Worm (Caenorhabditis elegans) whole organism, young adult: Measurements from ENCODE around the gene K08E4.7.

Experiments
- F39B2.1 ChIP-seq: fragments of 200-800 bp; sonication (Bioruptor generic); IDR thresholded peaks from 2 replicates; pipeline ENCODE4 v1.3.6; 2022; ENCODE audit warnings: missing genetic modification reagents, missing genetic modification characterization, missing compliant biosample characterization
- hlh-12 ChIP-seq: sonication (generic microtip); optimal IDR thresholded peaks from 2 replicates; lab custom pipeline; 2016; ENCODE audit warnings: missing genetic modification characterization, missing compliant biosample characterization
- hsf-1 ChIP-seq: fragments of 200-800 bp; sonication (Bioruptor generic); IDR thresholded peaks from 2 replicates; pipeline ENCODE4 v1.3.6; 2022; ENCODE audit warnings: missing genetic modification reagents, missing genetic modification characterization, missing compliant biosample characterization
- lin-35 ChIP-seq, 3 experiments: fragments of 150-350 bp in 2 of 3; sonication (generic microtip) in 1 of 3; optimal IDR thresholded peaks; 2 replicates each; lab custom pipeline; 2014 to 2018; ENCODE audit warnings: missing biosample characterization in 3 of 3, missing genetic modification characterization in 3 of 3, missing genetic modification reagents in 3 of 3
- pha-4 ChIP-seq: fragments of 150-350 bp; sonication (generic microtip); optimal IDR thresholded peaks from 2 replicates; lab custom pipeline; 2014; ENCODE audit warnings: missing biosample characterization, missing genetic modification reagents, missing genetic modification characterization
- sptf-2 ChIP-seq: fragments of 200-800 bp; sonication (Bioruptor generic); optimal IDR thresholded peaks from 2 replicates; lab custom pipeline; 2018; ENCODE audit warnings: mild to moderate bottlenecking, missing genetic modification characterization, missing compliant biosample characterization
- unc-130 ChIP-seq: sonication (generic microtip); optimal IDR thresholded peaks from 2 replicates; lab custom pipeline; 2016; ENCODE audit warnings: missing genetic modification reagents, missing genetic modification characterization, missing compliant biosample characterization
- unc-62 ChIP-seq: fragments of 150-350 bp; optimal IDR thresholded peaks from 2 replicates; lab custom pipeline; 2014; ENCODE audit warnings: missing biosample characterization, missing genetic modification reagents, missing genetic modification characterization
- zim-3 ChIP-seq: sonication (generic microtip); optimal IDR thresholded peaks from 2 replicates; lab custom pipeline; 2017; ENCODE audit warnings: mild to moderate bottlenecking, missing genetic modification characterization, moderate library complexity, missing compliant biosample characterization

- TF ChIP-seq hlh-12 (tag; lab: Kevin White, UChicago) (no peak), unc-62 (no peak), zim-3 (no peak), lin-35 (GFP tag; optimal IDR thresholded peaks at IDR 0.05; lab: Kevin White, UChicago) (no peak), pha-4 (tag; lab: Kevin White, UChicago) (no peak), unc-130 (GFP tag; lab: Kevin White, UChicago) (no peak), F39B2.1 (GFP tag; lab: Robert Waterston, UW) (no peak), hsf-1 (GFP tag; lab: Robert Waterston, UW) (no peak), sptf-2 (no peak)
Measured at ce11 chrIV:12056603-12057002, 19.0 kb upstream of the K08E4.7 start, which contains the start of gene K08E4.2.
